Fruit fly (Drosophila melanogaster) whole organism, embryonic: ENCODE measurements around the gene Pdxk.
A peak's percentile ranks its signal among the peaks of the same experiment; 100 is the strongest.

Experiments
- Asciz ChIP-seq: fragments of 200-800 bp; sonication (Bioruptor generic); optimal IDR thresholded peaks from 2 replicates; lab custom pipeline; 2017; ENCODE audit warnings: missing biosample characterization, mild to moderate bottlenecking, missing genetic modification characterization, missing genetic modification reagents
- CG11695 ChIP-seq: fragments of 200-800 bp; sonication (Bioruptor generic); IDR thresholded peaks from 3 replicates; pipeline ENCODE4 v1.3.6; 2022; ENCODE audit warnings: missing biosample characterization, missing genetic modification characterization
- CG12219 ChIP-seq: fragments of 200-800 bp; sonication (Bioruptor generic); optimal IDR thresholded peaks from 3 replicates; lab custom pipeline; 2018; ENCODE audit warnings: missing biosample characterization, mild to moderate bottlenecking, missing genetic modification characterization
- CG12299 ChIP-seq: fragments of 200-800 bp; sonication (Bioruptor generic); optimal IDR thresholded peaks from 2 replicates; lab custom pipeline; 2018; ENCODE audit warnings: missing biosample characterization, mild to moderate bottlenecking, missing genetic modification characterization
- CG1233 ChIP-seq: fragments of 200-800 bp; sonication (Bioruptor generic); optimal IDR thresholded peaks from 4 replicates; lab custom pipeline; 2018; ENCODE audit warnings: missing biosample characterization, mild to moderate bottlenecking, missing genetic modification characterization
- CG13424 ChIP-seq: fragments of 200-800 bp; sonication (Bioruptor generic); optimal IDR thresholded peaks from 2 replicates; lab custom pipeline; 2019; ENCODE audit warnings: missing biosample characterization, mild to moderate bottlenecking, missing genetic modification characterization, moderate library complexity
- CG13894 ChIP-seq: fragments of 200-800 bp; sonication (Bioruptor generic); optimal IDR thresholded peaks from 3 replicates; lab custom pipeline; 2018; ENCODE audit warnings: missing biosample characterization, mild to moderate bottlenecking, missing genetic modification characterization, moderate library complexity
- CG14710 ChIP-seq: fragments of 200-800 bp; sonication (Bioruptor generic); optimal IDR thresholded peaks from 3 replicates; lab custom pipeline; 2019; ENCODE audit warnings: missing biosample characterization, mild to moderate bottlenecking, missing genetic modification characterization, moderate library complexity
- CG15479 ChIP-seq: fragments of 200-800 bp; sonication (Bioruptor generic); optimal IDR thresholded peaks from 3 replicates; lab custom pipeline; 2019; ENCODE audit warnings: missing biosample characterization, mild to moderate bottlenecking, missing genetic modification characterization, moderate library complexity
- CG15696 ChIP-seq: fragments of 200-800 bp; sonication (Bioruptor generic); optimal IDR thresholded peaks from 2 replicates; lab custom pipeline; 2019; ENCODE audit warnings: missing biosample characterization, mild to moderate bottlenecking, missing genetic modification characterization, moderate library complexity
- CG17328 ChIP-seq: fragments of 200-800 bp; sonication (Bioruptor generic); IDR thresholded peaks from 2 replicates; pipeline ENCODE4 v1.3.6; 2022; ENCODE audit warnings: missing biosample characterization, missing genetic modification characterization
- CG1792 ChIP-seq: fragments of 200-800 bp; sonication (Bioruptor generic); optimal IDR thresholded peaks from 2 replicates; lab custom pipeline; 2016; ENCODE audit warnings: missing biosample characterization, missing genetic modification characterization
- CG2116 ChIP-seq: fragments of 200-800 bp; sonication (Bioruptor generic); optimal IDR thresholded peaks from 3 replicates; lab custom pipeline; 2018; ENCODE audit warnings: missing biosample characterization, mild to moderate bottlenecking, missing genetic modification characterization
- CG2889 ChIP-seq: fragments of 200-800 bp; sonication (Bioruptor generic); IDR thresholded peaks from 3 replicates; pipeline ENCODE4 v1.3.6; 2022; ENCODE audit warnings: missing biosample characterization, missing genetic modification characterization
- CG3065 ChIP-seq: fragments of 200-800 bp; sonication (Bioruptor generic); optimal IDR thresholded peaks from 2 replicates; lab custom pipeline; 2016; ENCODE audit warnings: missing biosample characterization, missing genetic modification characterization
- CG31365 ChIP-seq: fragments of 200-800 bp; sonication (Bioruptor generic); optimal IDR thresholded peaks from 2 replicates; lab custom pipeline; 2018; ENCODE audit warnings: missing biosample characterization, mild to moderate bottlenecking, missing genetic modification characterization
- CG32767 ChIP-seq: fragments of 200-800 bp; sonication (Bioruptor generic); IDR thresholded peaks from 2 replicates; pipeline ENCODE4 v1.3.6; 2022; ENCODE audit warnings: missing biosample characterization, missing genetic modification characterization
- CG32772 ChIP-seq: fragments of 200-800 bp; sonication (Bioruptor generic); IDR thresholded peaks from 2 replicates; pipeline ENCODE4 v1.3.6; 2022; ENCODE audit warnings: missing biosample characterization, missing genetic modification characterization
- CG3847 ChIP-seq: fragments of 200-800 bp; sonication (Bioruptor generic); IDR thresholded peaks from 2 replicates; pipeline ENCODE4 v1.3.6; 2022; ENCODE audit warnings: missing biosample characterization, missing genetic modification characterization
- CG4730 ChIP-seq: fragments of 200-800 bp; sonication (Bioruptor generic); IDR thresholded peaks from 2 replicates; pipeline ENCODE4 v1.3.6; 2022; ENCODE audit warnings: missing biosample characterization, missing genetic modification characterization
- CG6854 ChIP-seq: fragments of 200-800 bp; sonication (Bioruptor generic); optimal IDR thresholded peaks from 3 replicates; lab custom pipeline; 2017; ENCODE audit warnings: missing biosample characterization, mild to moderate bottlenecking, missing genetic modification characterization
- CG7745 ChIP-seq: fragments of 200-800 bp; sonication (Bioruptor generic); optimal IDR thresholded peaks from 2 replicates; lab custom pipeline; 2018; ENCODE audit warnings: missing biosample characterization, mild to moderate bottlenecking, missing genetic modification characterization, moderate library complexity
- CG8089 ChIP-seq: fragments of 200-800 bp; sonication (Bioruptor generic); optimal IDR thresholded peaks from 3 replicates; lab custom pipeline; 2016; ENCODE audit warnings: missing biosample characterization, missing genetic modification characterization
- D19B ChIP-seq: fragments of 200-800 bp; sonication (Bioruptor generic); optimal IDR thresholded peaks from 2 replicates; lab custom pipeline; 2017; ENCODE audit warnings: missing biosample characterization, mild to moderate bottlenecking, missing genetic modification characterization
- E2f2 ChIP-seq: fragments of 200-800 bp; sonication (Bioruptor generic); IDR thresholded peaks from 2 replicates; pipeline ENCODE4 v1.3.6; 2022; ENCODE audit warnings: missing biosample characterization, missing genetic modification characterization
- HLH3B ChIP-seq: fragments of 200-800 bp; sonication (Bioruptor generic); IDR thresholded peaks from 2 replicates; pipeline ENCODE4 v1.3.6; 2022; ENCODE audit warnings: missing biosample characterization, missing genetic modification characterization
- HLH54F ChIP-seq: fragments of 200-800 bp; sonication (Bioruptor generic); optimal IDR thresholded peaks from 3 replicates; lab custom pipeline; 2016; ENCODE audit warnings: missing biosample characterization, missing genetic modification characterization
- Hey ChIP-seq: fragments of 200-800 bp; sonication (Bioruptor generic); optimal IDR thresholded peaks from 3 replicates; lab custom pipeline; 2018; ENCODE audit warnings: missing biosample characterization, mild to moderate bottlenecking, missing genetic modification characterization
- Hmr ChIP-seq: fragments of 200-800 bp; sonication (Bioruptor generic); optimal IDR thresholded peaks from 3 replicates; lab custom pipeline; 2017; ENCODE audit warnings: mild to moderate bottlenecking, missing biosample characterization, missing genetic modification reagents, missing genetic modification characterization
- NFAT ChIP-seq: fragments of 200-800 bp; sonication (Bioruptor generic); IDR thresholded peaks from 2 replicates; pipeline ENCODE4 v1.3.6; 2022; ENCODE audit warnings: missing biosample characterization, missing genetic modification characterization
- Nf-YA ChIP-seq: fragments of 200-800 bp; sonication (Bioruptor generic); IDR thresholded peaks from 2 replicates; pipeline ENCODE4 v1.3.6; 2022; ENCODE audit warnings: missing biosample characterization, missing genetic modification characterization
- Oli ChIP-seq: fragments of 200-800 bp; sonication (Bioruptor generic); optimal IDR thresholded peaks from 2 replicates; lab custom pipeline; 2018; ENCODE audit warnings: missing biosample characterization, mild to moderate bottlenecking, missing genetic modification characterization, moderate library complexity
- Rx ChIP-seq: fragments of 200-800 bp; sonication (Bioruptor generic); IDR thresholded peaks from 2 replicates; pipeline ENCODE4 v1.3.6; 2022; ENCODE audit warnings: missing biosample characterization, missing genetic modification characterization
- Sox100B ChIP-seq: fragments of 200-800 bp; sonication (Bioruptor generic); optimal IDR thresholded peaks from 3 replicates; lab custom pipeline; 2018; ENCODE audit warnings: missing biosample characterization, mild to moderate bottlenecking, missing genetic modification characterization
- Sry-δ ChIP-seq: fragments of 200-800 bp; sonication (Bioruptor generic); optimal IDR thresholded peaks from 2 replicates; lab custom pipeline; 2016; ENCODE audit warnings: missing biosample characterization, missing genetic modification characterization
- Taf1 ChIP-seq: fragments of 200-800 bp; sonication (Bioruptor generic); IDR thresholded peaks from 2 replicates; pipeline ENCODE4 v1.3.6; 2022; ENCODE audit warnings: missing biosample characterization, missing genetic modification characterization
- bcd ChIP-seq: fragments of 200-800 bp; sonication (Bioruptor generic); optimal IDR thresholded peaks from 2 replicates; lab custom pipeline; 2017; ENCODE audit warnings: missing biosample characterization, mild to moderate bottlenecking, missing genetic modification characterization
- crc ChIP-seq: fragments of 200-800 bp; sonication (Bioruptor generic); optimal IDR thresholded peaks from 2 replicates; lab custom pipeline; 2016; ENCODE audit warnings: missing biosample characterization, missing genetic modification characterization
- ewg ChIP-seq: fragments of 200-800 bp; sonication (Bioruptor generic); optimal IDR thresholded peaks from 3 replicates; lab custom pipeline; 2017; ENCODE audit warnings: mild to moderate bottlenecking, missing biosample characterization, missing genetic modification reagents, missing genetic modification characterization
- fd64A ChIP-seq: fragments of 200-800 bp; sonication (Bioruptor generic); optimal IDR thresholded peaks from 3 replicates; lab custom pipeline; 2018; ENCODE audit warnings: missing biosample characterization, mild to moderate bottlenecking, missing genetic modification characterization
- gsb-n ChIP-seq: fragments of 200-800 bp; sonication (Bioruptor generic); optimal IDR thresholded peaks from 3 replicates; lab custom pipeline; 2018; ENCODE audit warnings: missing biosample characterization, mild to moderate bottlenecking, missing genetic modification characterization
- hkb ChIP-seq, 2 experiments: fragments of 200-800 bp in 1 of 2; fragments of >200 bp in 1 of 2; sonication (Bioruptor generic) in 1 of 2; IDR thresholded peaks in 1 of 2; optimal IDR thresholded peaks in 1 of 2; 2 replicates each; pipeline versions ENCODE4 v1.3.6 to Lab custom; 2017 to 2022; ENCODE audit warnings: missing biosample characterization in 1 of 2, missing genetic modification characterization in 1 of 2
- nau ChIP-seq: fragments of 200-800 bp; sonication (Bioruptor generic); optimal IDR thresholded peaks from 3 replicates; lab custom pipeline; 2017; ENCODE audit warnings: missing biosample characterization, mild to moderate bottlenecking, missing genetic modification characterization, missing genetic modification reagents
- odd ChIP-seq: fragments of 200-800 bp; sonication (Bioruptor generic); optimal IDR thresholded peaks from 2 replicates; lab custom pipeline; 2017; ENCODE audit warnings: missing biosample characterization, mild to moderate bottlenecking, missing genetic modification characterization
- pb ChIP-seq: fragments of 200-800 bp; sonication (Bioruptor generic); optimal IDR thresholded peaks from 3 replicates; lab custom pipeline; 2016; ENCODE audit warnings: missing biosample characterization, missing genetic modification characterization
- psq ChIP-seq: fragments of 200-800 bp; sonication (Bioruptor generic); optimal IDR thresholded peaks from 2 replicates; lab custom pipeline; 2017; ENCODE audit warnings: missing biosample characterization, missing genetic modification characterization
- repo ChIP-seq: fragments of 200-800 bp; sonication (Bioruptor generic); optimal IDR thresholded peaks from 2 replicates; lab custom pipeline; 2016; ENCODE audit warnings: missing biosample characterization, missing genetic modification characterization
- sna ChIP-seq: fragments of 200-800 bp; sonication (Bioruptor generic); IDR thresholded peaks from 2 replicates; pipeline ENCODE4 v1.3.6; 2022; ENCODE audit warnings: missing biosample characterization, missing genetic modification characterization; ENCODE audit not compliant: partially characterized antibody
- sqz ChIP-seq: fragments of 200-800 bp; sonication (Bioruptor generic); optimal IDR thresholded peaks from 3 replicates; lab custom pipeline; 2018; ENCODE audit warnings: missing biosample characterization, mild to moderate bottlenecking, missing genetic modification characterization
- wor ChIP-seq: fragments of 200-800 bp; sonication (Bioruptor generic); IDR thresholded peaks from 2 replicates; pipeline ENCODE4 v1.3.6; 2022; ENCODE audit warnings: missing biosample characterization, missing genetic modification characterization
- zen ChIP-seq: fragments of 200-800 bp; sonication (Bioruptor generic); optimal IDR thresholded peaks from 3 replicates; lab custom pipeline; 2018; ENCODE audit warnings: missing biosample characterization, mild to moderate bottlenecking, missing genetic modification characterization, moderate library complexity

The Pdxk gene

DNA sequence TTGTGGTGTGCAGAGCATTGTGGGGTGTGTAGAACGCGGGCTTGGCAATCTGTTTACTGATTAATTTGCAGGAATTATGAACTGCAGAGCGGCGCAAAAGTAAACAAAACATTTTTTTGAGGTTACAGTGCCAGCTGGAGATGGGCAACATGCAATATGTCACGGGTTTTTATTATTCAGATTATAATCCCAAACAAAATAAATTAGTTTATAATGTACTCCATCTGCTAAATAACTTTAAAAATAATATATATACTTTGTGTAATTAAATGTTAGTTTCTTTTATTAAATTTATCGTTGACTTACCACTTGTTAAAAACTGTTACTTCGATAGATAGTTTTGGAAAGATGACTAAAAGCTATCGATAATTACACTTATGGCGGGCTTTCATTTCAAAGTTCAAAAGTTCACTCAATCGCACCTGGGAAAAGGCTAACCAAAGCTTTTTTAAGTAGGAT lies 10.8 kb downstream of the Pdxk start, which contains the start of gene Fdx1 (continued):
- TF ChIP-seq CG32772 (no peak; the same call in 1 of the 2 replicates), Rx (GFP tag; lab: Robert Waterston, UW) (no peak), CG6854 (GFP tag; lab: Kevin White, UChicago) (no peak), D19B (GFP tag; lab: Kevin White, UChicago) (no peak), CG1233 (GFP tag; lab: Kevin White, UChicago) (no peak), CG11695 (0 out of 3 replicates have a peak, but pooled peaks have one; percentile 22), CG3847 (GFP tag; lab: Robert Waterston, UW) (peak; percentile 36), Nf-YA (GFP tag; lab: Robert Waterston, UW) (no peak), repo (GFP tag; lab: Kevin White, UChicago) (no peak), CG13894 (tag; lab: Kevin White, UChicago) (peak; percentile 33), zen (tag; lab: Kevin White, UChicago) (no peak), Asciz (GFP tag; lab: Kevin White, UChicago) (no peak), odd (GFP tag; lab: Kevin White, UChicago) (no peak), CG12299 (tag; lab: Kevin White, UChicago) (peak; percentile 7), CG4730 (GFP tag; lab: Robert Waterston, UW) (no peak), HLH54F (no peak), Hey (tag; lab: Kevin White, UChicago) (no peak), sqz (GFP tag; lab: Kevin White, UChicago) (peak; percentile 80), CG13424 (peak; percentile 70), CG1792 (GFP tag; lab: Kevin White, UChicago) (no peak), bcd (no peak), CG15696 (no peak), CG15479 (GFP tag; lab: Kevin White, UChicago) (no peak), crc (GFP tag; lab: Kevin White, UChicago) (no peak), psq (GFP tag; lab: Kevin White, UChicago) (no peak), pb (GFP tag; lab: Kevin White, UChicago) (no peak), CG7745 (tag; lab: Kevin White, UChicago) (no peak), NFAT (GFP tag; lab: Robert Waterston, UW) (peak; percentile 38; the same call in 1 of the 2 replicates), E2f2 (peak; percentile 90), CG31365 (no peak), CG8089 (GFP tag; lab: Kevin White, UChicago) (no peak), CG2889 (GFP tag; lab: Robert Waterston, UW) (no peak), Sry-δ (GFP tag; lab: Kevin White, UChicago) (peak; percentile 70), nau (no peak), CG32767 (GFP tag; lab: Robert Waterston, UW) (0 out of 2 replicates have a peak, but pooled peaks have one; percentile 17), hkb (optimal IDR thresholded peaks at IDR 0.05; lab: Kevin White, UChicago) (no peak), hkb (GFP tag; IDR thresholded peaks at IDR 0.05; lab: Robert Waterston, UW) (peak; percentile 63; the same call in 1 of the 2 replicates), ewg (GFP tag; lab: Kevin White, UChicago) (no peak), CG12219 (GFP tag; lab: Kevin White, UChicago) (no peak), sna (GFP tag; lab: Robert Waterston, UW) (peak; percentile 77), CG17328 (GFP tag; lab: Robert Waterston, UW) (peak; percentile 68), wor (GFP tag; lab: Robert Waterston, UW) (no peak), Oli (tag; lab: Kevin White, UChicago) (no peak), gsb-n (peak; percentile 19), HLH3B (GFP tag; lab: Robert Waterston, UW) (peak; percentile 38; the same call in 1 of the 2 replicates), CG2116 (GFP tag; lab: Kevin White, UChicago) (peak; percentile 91), fd64A (no peak), CG14710 (peak; percentile 49), Sox100B (GFP tag; lab: Kevin White, UChicago) (peak; percentile 23), CG3065 (GFP tag; lab: Kevin White, UChicago) (no peak), Taf1 (GFP tag; lab: Robert Waterston, UW) (no peak), Hmr (GFP tag; lab: Kevin White, UChicago) (no peak)
